Fruit fly (Drosophila melanogaster) S2 (cell line): ENCODE measurements around the gene PIG-K.

ENCODE experiments used
- CG8478 ChIP-seq: fragments of >200 bp; optimal IDR thresholded peaks from 2 replicates; lab custom pipeline; 2018
- CTCF ChIP-seq, 2 experiments: fragments of >200 bp; optimal IDR thresholded peaks; 2 replicates each; lab custom pipeline; 2018

DNA sequence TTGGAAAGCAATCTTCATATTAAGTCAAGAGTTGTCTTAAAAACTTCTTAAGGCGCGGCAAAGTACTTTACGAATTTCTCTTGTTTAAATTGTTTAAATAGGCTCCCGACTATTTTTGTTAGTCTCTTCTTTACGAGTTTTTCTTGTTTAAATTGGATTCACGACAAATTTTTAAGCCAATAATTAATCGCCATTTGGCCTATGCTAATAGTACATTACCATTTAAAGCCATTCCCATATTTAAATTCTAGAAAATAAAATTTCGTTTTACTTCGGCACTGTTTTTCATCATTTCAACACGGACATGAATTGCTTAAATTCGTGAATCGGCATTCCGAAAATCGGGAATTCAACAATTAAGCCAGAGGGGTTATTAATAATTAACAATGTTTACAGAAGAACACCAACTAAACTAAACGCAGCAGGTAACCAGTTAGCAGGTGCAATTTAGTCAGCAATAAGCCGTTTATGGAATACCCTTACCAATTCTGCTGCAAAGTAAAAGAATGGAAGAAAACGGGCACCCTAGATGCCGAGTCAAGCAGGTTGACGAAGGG is 367 bp upstream of the PIG-K start:
- TF ChIP-seq CG8478 (lab: Kevin White, UChicago) (no peak), CTCF (optimal IDR thresholded peaks at IDR 0.05; lab: Kevin White, UChicago) (no peak)
